Worm (Caenorhabditis elegans): ENCODE data around the gene metl-6.

DNA sequence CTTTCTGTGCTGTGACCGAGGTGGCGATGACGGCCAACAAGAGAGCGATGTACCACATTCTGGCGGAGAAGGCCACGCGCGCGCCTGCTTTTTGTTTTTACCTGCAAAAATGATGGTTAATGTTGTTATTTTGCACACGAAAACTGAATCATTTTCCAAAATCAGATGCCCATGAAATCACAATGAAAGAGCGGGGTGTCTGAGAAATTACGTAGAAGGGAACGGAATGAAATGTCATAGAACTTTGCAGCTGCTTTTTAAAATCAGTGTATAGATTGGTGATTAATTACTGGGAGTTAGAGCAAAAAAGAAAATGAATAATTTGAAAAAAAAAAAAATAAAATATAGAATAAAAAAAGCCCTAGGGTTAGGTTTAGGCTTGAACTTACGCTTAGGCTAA lies 14.3 kb upstream of the metl-6 start, which contains the start of gene npl-10:
- no peak for TF ChIP-seq W03F9.2 (tag; optimal IDR thresholded peaks at IDR 0.05)
- TF ChIP-seq dao-5 (tag; optimal IDR thresholded peaks at IDR 0.05) = no peak

Data from whole organism, L4/young adult.